Fruit fly (Drosophila melanogaster): Measurements from ENCODE around the gene Larp4B.

Larp4B gene

dm6 chr3L:3194059-3194458 is 30.6 kb upstream of the Larp4B start (continued):
- TF ChIP-seq Lim3 (GFP tag; IDR thresholded peaks at IDR 0.05) (peak; percentile 55), nmo (GFP tag; optimal IDR thresholded peaks at IDR 0.05) (peak; percentile 96), CG18011 (GFP tag; optimal IDR thresholded peaks at IDR 0.05) (peak; percentile 70), ken (GFP tag; IDR thresholded peaks at IDR 0.05) (peak; percentile 89), CG17912 (GFP tag; optimal IDR thresholded peaks at IDR 0.05) (no peak), MESR4 (GFP tag; optimal IDR thresholded peaks at IDR 0.05) (peak; percentile 40), kni (GFP tag; optimal IDR thresholded peaks at IDR 0.05) (peak; percentile 4), CG6791 (GFP tag; IDR thresholded peaks at IDR 0.05; ENCODE audit: partially characterized antibody) (no peak), gt (GFP tag; IDR thresholded peaks at IDR 0.05) (peak; percentile 78), Sox102F (GFP tag; optimal IDR thresholded peaks at IDR 0.05) (peak; percentile 96), CG1832 (GFP tag; optimal IDR thresholded peaks at IDR 0.05) (no peak), CG11695 (GFP tag; IDR thresholded peaks at IDR 0.05) (peak; percentile 97), Nf-YA (GFP tag; IDR thresholded peaks at IDR 0.05) (peak; percentile 88), kay (GFP tag; optimal IDR thresholded peaks at IDR 0.05) (peak; percentile 80), CG10565 (GFP tag; optimal IDR thresholded peaks at IDR 0.05) (peak; percentile 57), CG12299 (tag; optimal IDR thresholded peaks at IDR 0.05) (peak; percentile 93), CG11560 (tag; IDR thresholded peaks at IDR 0.05) (peak; percentile 68; the same call in 2 of the 3 replicates), pb (GFP tag; optimal IDR thresholded peaks at IDR 0.05) (no peak), Oli (tag; optimal IDR thresholded peaks at IDR 0.05) (peak; percentile 93), ftz-f1 (GFP tag; optimal IDR thresholded peaks at IDR 0.05) (no peak), CG15696 (tag; optimal IDR thresholded peaks at IDR 0.05) (peak; percentile 80), C15 (GFP tag; IDR thresholded peaks at IDR 0.05) (peak; percentile 79; the same call in 2 of the 3 replicates), HmgZ (tag; optimal IDR thresholded peaks at IDR 0.05) (peak; percentile 92), sna (GFP tag; IDR thresholded peaks at IDR 0.05; ENCODE audit: partially characterized antibody) (no peak), Dip2 (GFP tag; IDR thresholded peaks at IDR 0.05) (peak; percentile 43; the same call in 1 of the 2 replicates), fru (optimal IDR thresholded peaks at IDR 0.05) (no peak), pum (GFP tag; optimal IDR thresholded peaks at IDR 0.05) (peak; percentile 46), CG11093 (GFP tag; IDR thresholded peaks at IDR 0.05) (peak; percentile 88), B-H2 (GFP tag; optimal IDR thresholded peaks at IDR 0.05) (peak; percentile 58), pros (GFP tag; optimal IDR thresholded peaks at IDR 0.05) (no peak), CG8290 (GFP tag; optimal IDR thresholded peaks at IDR 0.05) (peak; percentile 75), CG8290 (tag; optimal IDR thresholded peaks at IDR 0.05) (peak in 1 of 2 experiments; percentile 82), kah (GFP tag; optimal IDR thresholded peaks at IDR 0.05) (peak; percentile 88), phol (tag; optimal IDR thresholded peaks at IDR 0.05) (peak; percentile 92), Ada2b (GFP tag; IDR thresholded peaks at IDR 0.05) (peak; percentile 95), Bteb2 (GFP tag; optimal IDR thresholded peaks at IDR 0.05) (peak; percentile 52), CG30431 (GFP tag; optimal IDR thresholded peaks at IDR 0.05) (peak; percentile 84), CG12155 (GFP tag; optimal IDR thresholded peaks at IDR 0.05) (peak; percentile 84), Hey (tag; optimal IDR thresholded peaks at IDR 0.05) (no peak), CG2875 (GFP tag; optimal IDR thresholded peaks at IDR 0.05) (peak; percentile 91), Taf1 (GFP tag; IDR thresholded peaks at IDR 0.05) (peak; percentile 77), lov (optimal IDR thresholded peaks at IDR 0.05) (no peak), lov (GFP tag; IDR thresholded peaks at IDR 0.05) (peak; percentile 88), CG4328 (GFP tag; optimal IDR thresholded peaks at IDR 0.05) (peak; percentile 47), dysf (GFP tag; IDR thresholded peaks at IDR 0.05) (peak; percentile 94), CG14050 (GFP tag; IDR thresholded peaks at IDR 0.05) (peak; percentile 88), CG6813 (GFP tag; optimal IDR thresholded peaks at IDR 0.05) (peak; percentile 94), ATbp (GFP tag; optimal IDR thresholded peaks at IDR 0.05) (peak; percentile 93), chn (GFP tag; optimal IDR thresholded peaks at IDR 0.05) (peak; percentile 76), Atf-2 (GFP tag; optimal IDR thresholded peaks at IDR 0.05) (peak; percentile 27), tx (GFP tag; optimal IDR thresholded peaks at IDR 0.05) (peak; percentile 5), stwl (tag; optimal IDR thresholded peaks at IDR 0.05) (peak; percentile 50)

Measured in whole organism, embryonic.